Worm (Caenorhabditis elegans): ENCODE data around the gene exo-1.

- no peak for TF ChIP-seq fkh-10 (GFP tag; optimal IDR thresholded peaks at IDR 0.05)
- TF ChIP-seq daf-16 (GFP tag; optimal IDR thresholded peaks at IDR 0.05): no peak
- TF ChIP-seq daf-16 (tag; optimal IDR thresholded peaks at IDR 0.05): no peak
- no peak for TF ChIP-seq nhr-11 (tag; optimal IDR thresholded peaks at IDR 0.05)
- no peak for TF ChIP-seq skn-1 (tag; optimal IDR thresholded peaks at IDR 0.05)
- TF ChIP-seq unc-39 (tag; optimal IDR thresholded peaks at IDR 0.05): no peak
- TF ChIP-seq nhr-77 (tag; optimal IDR thresholded peaks at IDR 0.05): no peak
- no peak for TF ChIP-seq unc-62 (GFP tag; optimal IDR thresholded peaks at IDR 0.05 in 1 of 2)
- no peak for TF ChIP-seq unc-62 (tag; optimal IDR thresholded peaks at IDR 0.05)
- TF ChIP-seq ztf-11 (tag; optimal IDR thresholded peaks at IDR 0.05): no peak
- TF ChIP-seq Y75B8A.6 (GFP tag; IDR thresholded peaks at IDR 0.05): no peak
- no peak for TF ChIP-seq pha-4 (GFP tag; IDR thresholded peaks at IDR 0.05)
- no peak for TF ChIP-seq pha-4 (tag; optimal IDR thresholded peaks at IDR 0.05)
Measured at ce11 chrIII:13390789-13391188, 32.5 kb upstream of the exo-1 start.

Data from whole organism, L4 larva.